Worm (Caenorhabditis elegans) whole organism, L4 larva: ENCODE measurements around the gene pot-1.
A peak's percentile ranks its signal among the peaks of the same experiment; 100 is the strongest.

Experiments used
- ama-1 ChIP-seq: fragments of 150-350 bp; optimal IDR thresholded peaks from 2 replicates; lab custom pipeline; 2014; ENCODE audit warnings: inconsistent platforms, mixed read lengths
- cey-2 ChIP-seq: sonication (generic microtip); optimal IDR thresholded peaks from 3 replicates; lab custom pipeline; 2017; ENCODE audit warnings: missing genetic modification characterization, mild to moderate bottlenecking, missing compliant biosample characterization, antibody characterized with exemption, borderline replicate concordance; ENCODE audit not compliant: insufficient read depth
- lsy-2 ChIP-seq, 2 experiments: fragments of 150-350 bp in 1 of 2; sonication (generic microtip) in 1 of 2; optimal IDR thresholded peaks; 2 replicates each; lab custom pipeline; 2014 to 2017; ENCODE audit warnings: missing biosample characterization in 2 of 2, missing genetic modification characterization in 2 of 2
- mxl-3 ChIP-seq: fragments of 200-800 bp; sonication (Bioruptor generic); optimal IDR thresholded peaks from 2 replicates; lab custom pipeline; 2018; ENCODE audit warnings: mild to moderate bottlenecking, missing genetic modification characterization, missing compliant biosample characterization
- nhr-76 ChIP-seq: fragments of 150-350 bp; optimal IDR thresholded peaks from 2 replicates; lab custom pipeline; 2014; ENCODE audit warnings: missing biosample characterization, missing genetic modification characterization

DNA sequence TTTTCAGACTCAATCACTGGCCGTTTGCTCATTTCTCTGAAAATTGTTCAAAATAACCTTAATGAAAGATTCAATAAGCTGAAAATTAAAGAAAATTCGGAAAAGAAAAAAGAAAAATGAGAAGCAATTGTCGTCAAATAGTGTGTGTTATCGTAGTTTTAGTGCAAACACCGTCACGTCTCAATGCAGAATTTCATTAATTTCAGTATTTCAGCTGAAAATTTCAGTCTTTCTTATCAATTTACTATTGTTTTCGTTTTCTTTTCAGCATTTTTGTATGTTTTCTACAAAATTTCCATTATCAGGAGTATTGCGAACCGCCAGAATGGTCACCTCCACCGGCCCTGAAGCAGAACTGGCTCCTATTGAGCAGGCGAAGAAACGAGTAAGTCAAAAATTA lies 10.6 kb downstream of the pot-1 start, which contains the start of the genes B0280.9 and rpia-1:
- TF ChIP-seq lsy-2 (tag; optimal IDR thresholded peaks at IDR 0.05; lab: Kevin White, UChicago), result peak; percentile 42 to 96
- TF ChIP-seq mxl-3 (GFP tag; lab: Kevin White, UChicago), result no peak
- TF ChIP-seq ama-1 (lab: Kevin White, UChicago), result no peak
- no peak for TF ChIP-seq cey-2
- TF ChIP-seq nhr-76 (tag; lab: Kevin White, UChicago), result no peak
